Worm (Caenorhabditis elegans): ENCODE data around the gene mif-1.

mif-1 gene

ce11 chrIII:11861123-11861522 is 13.2 kb downstream of the mif-1 start:
- TF ChIP-seq efl-1 (optimal IDR thresholded peaks at IDR 0.05) (no peak), efl-1 (GFP tag; optimal IDR thresholded peaks at IDR 0.05 in 1 of 2) (peak in 1 of 2 experiments; percentile 68), mep-1 (tag; optimal IDR thresholded peaks at IDR 0.05) (no peak), sptf-1 (tag; optimal IDR thresholded peaks at IDR 0.05) (no peak)

DNA sequence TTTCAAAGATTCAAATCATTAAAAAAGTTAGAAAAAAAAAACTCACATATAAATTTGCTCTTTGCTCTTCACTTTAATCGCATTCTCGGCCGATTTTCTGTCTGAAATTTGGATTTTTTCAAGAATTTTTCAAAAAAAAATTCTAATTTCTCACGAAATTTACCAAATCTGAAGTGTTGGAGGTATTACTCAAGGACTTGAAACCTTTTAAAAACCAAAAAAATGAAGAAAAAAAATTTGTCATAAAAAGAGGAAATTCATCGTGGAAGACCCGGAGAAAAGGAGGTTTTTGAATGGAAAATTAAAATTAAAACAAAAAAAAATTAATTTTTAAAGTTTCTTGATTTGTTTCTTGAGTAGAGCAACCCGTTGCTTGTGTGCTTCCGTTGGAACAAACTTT is 14.2 kb downstream of the mif-1 start, which contains the start of gene Y56A3A.2:
TSS of gene Y56A3A.2 (minus strand) at position 101 of the 400 bp plus-strand sequence.
- TF ChIP-seq dsc-1 (tag; optimal IDR thresholded peaks at IDR 0.05) (no peak), ztf-4 (tag; optimal IDR thresholded peaks at IDR 0.05) (no peak)

DNA sequence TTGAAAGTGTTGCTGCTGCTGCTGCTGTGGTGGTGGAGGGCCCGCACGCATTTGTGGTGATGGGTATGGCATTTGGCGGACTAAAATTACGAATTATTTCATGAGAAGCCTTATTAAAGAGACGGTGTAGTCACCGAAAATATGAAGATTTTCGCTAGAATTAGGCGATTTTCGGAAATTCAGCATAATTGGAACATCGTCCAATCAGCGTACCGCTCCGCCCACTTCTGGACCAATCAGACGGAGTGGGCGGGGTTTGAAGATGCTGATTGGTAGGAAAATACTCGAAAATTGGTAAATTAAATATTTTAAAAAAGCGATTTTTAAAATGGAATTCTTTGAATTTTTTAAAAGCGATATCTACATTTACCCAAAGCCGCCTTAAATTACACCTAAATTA is 18.2 kb downstream of the mif-1 start:
- TF ChIP-seq aha-1 (tag; optimal IDR thresholded peaks at IDR 0.05) (no peak), lsy-2 (tag; optimal IDR thresholded peaks at IDR 0.05) (no peak), nhr-12 (tag; optimal IDR thresholded peaks at IDR 0.05) (no peak), nhr-85 (tag) (no peak), ceh-88 (GFP tag; IDR thresholded peaks at IDR 0.05) (no peak), alr-1 (tag; optimal IDR thresholded peaks at IDR 0.05; ENCODE audit: borderline replicate concordance) (no peak), elt-3 (tag; optimal IDR thresholded peaks at IDR 0.05) (no peak), lir-3 (tag; optimal IDR thresholded peaks at IDR 0.05; ENCODE audit: poor library complexity) (no peak), unc-86 (tag; optimal IDR thresholded peaks at IDR 0.05) (no peak), ceh-63 (GFP tag; optimal IDR thresholded peaks at IDR 0.05) (no peak), rnt-1 (tag; optimal IDR thresholded peaks at IDR 0.05) (no peak)

- no peak for TF ChIP-seq nhr-71 (tag; optimal IDR thresholded peaks at IDR 0.05)
- TF ChIP-seq ceh-8 (GFP tag; optimal IDR thresholded peaks at IDR 0.05): no peak
- TF ChIP-seq nhr-19 (GFP tag; conservative IDR thresholded peaks at IDR 0.05): no peak
Observed at ce11 chrIII:11869231-11869912, 21.4 kb downstream of the mif-1 start, which contains the start of gene taf-12. taf-12 (minus strand) TSS chrIII:11869281.

ce11 chrIII:11870009-11870408 is 22.1 kb downstream of the mif-1 start:
- peak; percentile 93 for TF ChIP-seq nhr-71 (tag; optimal IDR thresholded peaks at IDR 0.05)
- TF ChIP-seq nhr-20 (tag; optimal IDR thresholded peaks at IDR 0.05): peak; percentile 86
- TF ChIP-seq hpl-2 (GFP tag; optimal IDR thresholded peaks at IDR 0.05): peak; percentile 27
- peak; percentile 85 for TF ChIP-seq ceh-90 (tag; optimal IDR thresholded peaks at IDR 0.05)
- TF ChIP-seq fkh-10 (GFP tag; optimal IDR thresholded peaks at IDR 0.05): peak; percentile 49
- peak; percentile 89 for TF ChIP-seq fkh-4 (tag; optimal IDR thresholded peaks at IDR 0.05; ENCODE audit: borderline replicate concordance)
- peak in 1 of 2 experiments; percentile 47 for TF ChIP-seq egl-27 (tag; optimal IDR thresholded peaks at IDR 0.05)
- TF ChIP-seq skn-1 (tag; optimal IDR thresholded peaks at IDR 0.05): peak; percentile 82
- TF ChIP-seq nhr-85 (tag): peak; percentile 91
- TF ChIP-seq unc-86 (tag; optimal IDR thresholded peaks at IDR 0.05): peak; percentile 71
- peak; percentile 87 for TF ChIP-seq lin-15B (tag; optimal IDR thresholded peaks at IDR 0.05)
- peak; percentile 39 for TF ChIP-seq ama-1 (optimal IDR thresholded peaks at IDR 0.05)
- no peak for TF ChIP-seq sup-37 (GFP tag; optimal IDR thresholded peaks at IDR 0.05)
- TF ChIP-seq fos-1 (tag; optimal IDR thresholded peaks at IDR 0.05): peak; percentile 55
- peak; percentile 76 for TF ChIP-seq ztf-4 (tag; optimal IDR thresholded peaks at IDR 0.05)
- TF ChIP-seq pag-3 (tag; optimal IDR thresholded peaks at IDR 0.05; ENCODE audit: borderline replicate concordance, insufficient read depth): peak; percentile 43
- peak; percentile 79 for TF ChIP-seq mab-9 (GFP tag; IDR thresholded peaks at IDR 0.05)
- peak in 1 of 2 experiments; percentile 89 for TF ChIP-seq mdl-1 (tag; optimal IDR thresholded peaks at IDR 0.05)
- peak; percentile 86 for TF ChIP-seq pax-3 (tag; optimal IDR thresholded peaks at IDR 0.05)
- peak; percentile 73 to 92 (median 78) for TF ChIP-seq ceh-82 (tag; optimal IDR thresholded peaks at IDR 0.05)
- peak; percentile 56 to 83 (median 77) for TF ChIP-seq dpl-1 (GFP tag; optimal IDR thresholded peaks at IDR 0.05)
- peak; percentile 87 for TF ChIP-seq irx-1 (tag; optimal IDR thresholded peaks at IDR 0.05)
- peak; percentile 86 to 92 for TF ChIP-seq lsy-2 (tag; optimal IDR thresholded peaks at IDR 0.05)
- TF ChIP-seq nhr-77 (tag; optimal IDR thresholded peaks at IDR 0.05): peak; percentile 79
- TF ChIP-seq blmp-1 (tag; optimal IDR thresholded peaks at IDR 0.05): peak; percentile 63
- peak; percentile 72 for TF ChIP-seq dsc-1 (tag; optimal IDR thresholded peaks at IDR 0.05)
- TF ChIP-seq isw-1 (GFP tag; IDR thresholded peaks at IDR 0.05): peak; percentile 79
- TF ChIP-seq alr-1 (tag; optimal IDR thresholded peaks at IDR 0.05; ENCODE audit: borderline replicate concordance): no peak
- peak; percentile 47 for TF ChIP-seq mef-2 (tag; optimal IDR thresholded peaks at IDR 0.05)
- TF ChIP-seq aly-2 (tag; optimal IDR thresholded peaks at IDR 0.05): no peak
- peak; percentile 57 for TF ChIP-seq jun-1 (tag; optimal IDR thresholded peaks at IDR 0.05)

Measured in whole organism, L1 larva.